Fruit fly (Drosophila melanogaster): ENCODE results near the gene SP1029.

Gene SP1029

DNA sequence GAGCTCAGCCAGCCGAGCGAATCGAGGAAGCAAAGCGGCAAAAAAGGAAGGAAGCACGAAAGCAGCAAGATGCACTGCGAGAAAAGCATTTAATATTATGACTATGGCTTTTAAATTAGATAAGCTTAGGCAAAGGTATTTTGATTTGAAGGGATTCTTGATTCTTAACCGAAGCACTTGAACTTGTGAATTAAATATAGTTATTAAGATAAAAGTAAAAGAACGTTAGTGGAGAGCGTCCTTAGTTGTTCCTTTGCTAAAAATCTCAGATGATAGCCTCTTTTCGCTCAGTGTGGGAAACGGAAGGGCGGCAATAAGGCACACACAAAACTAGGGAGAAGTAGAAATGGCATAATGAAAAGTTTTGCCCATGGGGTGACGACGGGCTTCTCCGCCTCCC, 19.0 kb upstream of the SP1029 start (continued):
- no peak for TF ChIP-seq CG4424 (GFP tag; optimal IDR thresholded peaks at IDR 0.05)

DNA sequence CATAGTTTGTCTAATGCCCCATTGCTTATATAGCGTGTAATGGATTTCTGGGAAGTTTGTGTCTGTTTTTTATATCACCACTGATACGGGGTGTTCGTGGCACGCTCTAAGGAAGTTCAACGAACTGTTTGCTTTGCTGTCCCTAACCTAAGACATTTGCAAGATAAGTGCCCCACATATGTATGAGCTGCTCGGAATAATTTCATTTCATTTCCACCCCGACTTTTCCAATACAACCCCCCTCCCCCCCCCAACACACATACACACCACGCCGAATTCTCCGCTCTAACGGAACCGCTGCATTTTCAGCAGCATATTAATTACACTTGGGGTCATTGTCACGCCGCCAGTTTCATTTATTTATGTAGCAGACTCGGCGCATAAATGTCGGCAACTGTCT, 17.8 kb upstream of the SP1029 start:
- peak; percentile 51 for TF ChIP-seq cg (GFP tag; optimal IDR thresholded peaks at IDR 0.05)
- TF ChIP-seq CG10565 (GFP tag; optimal IDR thresholded peaks at IDR 0.05): no peak
- TF ChIP-seq CG33557 (GFP tag; optimal IDR thresholded peaks at IDR 0.05): peak; percentile 12
- TF ChIP-seq Blimp-1 (GFP tag; optimal IDR thresholded peaks at IDR 0.05): peak; percentile 43
- peak; percentile 87 for TF ChIP-seq pros (GFP tag; optimal IDR thresholded peaks at IDR 0.05)
- TF ChIP-seq gcm (GFP tag; optimal IDR thresholded peaks at IDR 0.05): peak; percentile 48
- TF ChIP-seq bigmax (GFP tag; optimal IDR thresholded peaks at IDR 0.05): peak; percentile 8
- TF ChIP-seq Stat92E (GFP tag; optimal IDR thresholded peaks at IDR 0.05): peak in 1 of 3 experiments; percentile 79
- TF ChIP-seq kni (GFP tag; optimal IDR thresholded peaks at IDR 0.05): peak; percentile 79
- TF ChIP-seq ranshi (GFP tag; IDR thresholded peaks at IDR 0.05): no peak
- no peak for TF ChIP-seq Scr (GFP tag; IDR thresholded peaks at IDR 0.05; ENCODE audit: partially characterized antibody)
- TF ChIP-seq E2f1 (GFP tag; IDR thresholded peaks at IDR 0.05): no peak
- TF ChIP-seq Lpt (GFP tag; optimal IDR thresholded peaks at IDR 0.05): no peak
- TF ChIP-seq CG7745 (tag; optimal IDR thresholded peaks at IDR 0.05): peak; percentile 37
- peak; percentile 82 for TF ChIP-seq HLHmδ (GFP tag; optimal IDR thresholded peaks at IDR 0.05)
- peak; percentile 91 for TF ChIP-seq crol (GFP tag; IDR thresholded peaks at IDR 0.05)
- peak in 1 of 2 experiments; percentile 37 for TF ChIP-seq Hr78 (GFP tag; optimal IDR thresholded peaks at IDR 0.05)
- peak; percentile 48 for TF ChIP-seq twi (tag; optimal IDR thresholded peaks at IDR 0.05)
- TF ChIP-seq Pdp1 (GFP tag; optimal IDR thresholded peaks at IDR 0.05): peak in 1 of 2 experiments; percentile 52
- no peak for TF ChIP-seq CG17328 (GFP tag; IDR thresholded peaks at IDR 0.05)
- peak; percentile 7 for TF ChIP-seq sd (tag; optimal IDR thresholded peaks at IDR 0.05)
- peak; percentile 6 for TF ChIP-seq D19A (tag; optimal IDR thresholded peaks at IDR 0.05)

DNA sequence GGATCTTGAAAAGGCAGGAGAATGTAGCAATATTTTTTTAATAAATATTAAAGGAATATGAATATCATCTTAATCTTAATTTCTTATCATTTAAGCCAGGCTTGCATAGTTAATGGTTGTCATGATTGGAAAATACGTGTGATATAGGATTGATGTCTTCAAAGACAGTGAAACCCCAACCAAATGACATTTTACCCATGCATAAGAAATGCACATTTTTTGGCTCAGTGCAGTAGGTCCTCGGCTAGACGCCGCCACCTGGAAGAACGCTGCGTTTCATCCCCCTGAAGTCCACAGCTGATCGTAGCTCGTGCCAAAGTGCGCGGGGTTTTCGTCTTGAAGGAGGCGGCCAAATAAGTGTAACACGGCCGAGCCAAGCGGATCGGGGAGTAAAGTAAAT, 16.4 kb upstream of the SP1029 start:
- TF ChIP-seq ttk (GFP tag; IDR thresholded peaks at IDR 0.05): no peak
- TF ChIP-seq lilli (GFP tag; optimal IDR thresholded peaks at IDR 0.05): no peak
- no peak for TF ChIP-seq CG10654 (GFP tag; optimal IDR thresholded peaks at IDR 0.05)
- TF ChIP-seq CG42726 (GFP tag; IDR thresholded peaks at IDR 0.05; ENCODE audit: partially characterized antibody): no peak
- TF ChIP-seq cato (GFP tag; optimal IDR thresholded peaks at IDR 0.05; ENCODE audit: borderline replicate concordance): no peak
- TF ChIP-seq CrebB (tag; optimal IDR thresholded peaks at IDR 0.05): no peak
- TF ChIP-seq bbx (GFP tag; IDR thresholded peaks at IDR 0.05; ENCODE audit: partially characterized antibody): no peak
- no peak for TF ChIP-seq Dip3 (GFP tag; optimal IDR thresholded peaks at IDR 0.05)
- TF ChIP-seq rib (GFP tag; IDR thresholded peaks at IDR 0.05): no peak
- TF ChIP-seq phol (tag; optimal IDR thresholded peaks at IDR 0.05): peak; percentile 29
- no peak for TF ChIP-seq bcd (GFP tag; optimal IDR thresholded peaks at IDR 0.05)
- TF ChIP-seq CG8089 (GFP tag; optimal IDR thresholded peaks at IDR 0.05): no peak
- no peak for TF ChIP-seq PHDP (tag; optimal IDR thresholded peaks at IDR 0.05)
- no peak for TF ChIP-seq CG4854 (GFP tag; optimal IDR thresholded peaks at IDR 0.05)
- TF ChIP-seq CG13296 (GFP tag; optimal IDR thresholded peaks at IDR 0.05): no peak
- TF ChIP-seq gem (tag; optimal IDR thresholded peaks at IDR 0.05): peak; percentile 20
- TF ChIP-seq dmrt11E (tag; optimal IDR thresholded peaks at IDR 0.05): peak; percentile 46
- peak; percentile 59 for TF ChIP-seq CG18262 (tag; optimal IDR thresholded peaks at IDR 0.05)
- TF ChIP-seq CG14710 (tag; optimal IDR thresholded peaks at IDR 0.05): peak; percentile 39
- TF ChIP-seq prd (optimal IDR thresholded peaks at IDR 0.05): no peak
- TF ChIP-seq prd (GFP tag; IDR thresholded peaks at IDR 0.05): peak; percentile 60; the same call in 2 of the 3 replicates
- TF ChIP-seq run (tag; optimal IDR thresholded peaks at IDR 0.05): no peak
- TF ChIP-seq CG7987 (GFP tag; optimal IDR thresholded peaks at IDR 0.05): no peak
- TF ChIP-seq CG11247 (GFP tag; IDR thresholded peaks at IDR 0.05): no peak
- peak; percentile 79 for TF ChIP-seq pros (GFP tag; optimal IDR thresholded peaks at IDR 0.05)
- TF ChIP-seq CG34376 (GFP tag; optimal IDR thresholded peaks at IDR 0.05): no peak
